Fruit fly (Drosophila melanogaster) whole organism, embryonic: ENCODE measurements around the gene Syx5.

Source experiments
- Bgb ChIP-seq: fragments of 200-800 bp; sonication (Bioruptor generic); IDR thresholded peaks from 2 replicates; pipeline ENCODE4 v1.3.6; 2022; ENCODE audit warnings: missing biosample characterization, missing genetic modification characterization; ENCODE audit not compliant: partially characterized antibody
- C15 ChIP-seq: fragments of 200-800 bp; sonication (Bioruptor generic); IDR thresholded peaks from 3 replicates; pipeline ENCODE4 v1.3.6; 2022; ENCODE audit warnings: missing biosample characterization, missing genetic modification characterization
- CG1024 ChIP-seq: fragments of 200-800 bp; sonication (Bioruptor generic); IDR thresholded peaks from 2 replicates; pipeline ENCODE4 v1.3.6; 2022; ENCODE audit warnings: missing biosample characterization, missing genetic modification characterization
- CG10565 ChIP-seq: fragments of 200-800 bp; sonication (Bioruptor generic); optimal IDR thresholded peaks from 3 replicates; lab custom pipeline; 2016; ENCODE audit warnings: missing biosample characterization, mild to moderate bottlenecking, missing genetic modification characterization
- CG11093 ChIP-seq: fragments of 200-800 bp; sonication (Bioruptor generic); IDR thresholded peaks from 3 replicates; pipeline ENCODE4 v1.3.6; 2022; ENCODE audit warnings: missing biosample characterization, missing genetic modification characterization
- CG15011 ChIP-seq: fragments of 200-800 bp; sonication (Bioruptor generic); optimal IDR thresholded peaks from 3 replicates; lab custom pipeline; 2018; ENCODE audit warnings: missing biosample characterization, mild to moderate bottlenecking, missing genetic modification characterization
- CG15601 ChIP-seq: fragments of 200-800 bp; sonication (Bioruptor generic); optimal IDR thresholded peaks from 3 replicates; lab custom pipeline; 2019; ENCODE audit warnings: missing biosample characterization, mild to moderate bottlenecking, missing genetic modification characterization, moderate library complexity
- CG17186 ChIP-seq: fragments of 200-800 bp; sonication (Bioruptor generic); optimal IDR thresholded peaks from 3 replicates; lab custom pipeline; 2017; ENCODE audit warnings: missing biosample characterization, missing genetic modification reagents, missing genetic modification characterization
- CG2199 ChIP-seq: fragments of 200-800 bp; sonication (Bioruptor generic); IDR thresholded peaks from 3 replicates; pipeline ENCODE4 v1.3.6; 2022; ENCODE audit warnings: missing biosample characterization, missing genetic modification characterization
- CG2202 ChIP-seq: fragments of 200-800 bp; sonication (Bioruptor generic); optimal IDR thresholded peaks from 2 replicates; lab custom pipeline; 2018; ENCODE audit warnings: missing biosample characterization, mild to moderate bottlenecking, missing genetic modification characterization
- CG2875 ChIP-seq: fragments of 200-800 bp; sonication (Bioruptor generic); optimal IDR thresholded peaks from 2 replicates; lab custom pipeline; 2017; ENCODE audit warnings: missing biosample characterization, mild to moderate bottlenecking, missing genetic modification characterization, missing genetic modification reagents
- CG30403 ChIP-seq: fragments of 200-800 bp; sonication (Bioruptor generic); optimal IDR thresholded peaks from 3 replicates; lab custom pipeline; 2016; ENCODE audit warnings: missing biosample characterization, missing genetic modification characterization
- CG30431 ChIP-seq: fragments of 200-800 bp; sonication (Bioruptor generic); optimal IDR thresholded peaks from 2 replicates; lab custom pipeline; 2017; ENCODE audit warnings: missing biosample characterization, missing genetic modification characterization
- CG3065 ChIP-seq: fragments of 200-800 bp; sonication (Bioruptor generic); optimal IDR thresholded peaks from 2 replicates; lab custom pipeline; 2016; ENCODE audit warnings: missing biosample characterization, missing genetic modification characterization
- CG3281 ChIP-seq: fragments of 200-800 bp; sonication (Bioruptor generic); optimal IDR thresholded peaks from 3 replicates; lab custom pipeline; 2017; ENCODE audit warnings: missing biosample characterization, mild to moderate bottlenecking, missing genetic modification characterization
- CG4328 ChIP-seq: fragments of 200-800 bp; sonication (Bioruptor generic); optimal IDR thresholded peaks from 3 replicates; lab custom pipeline; 2017; ENCODE audit warnings: missing biosample characterization, missing genetic modification reagents, missing genetic modification characterization
- CG7271 ChIP-seq: fragments of 200-800 bp; sonication (Bioruptor generic); optimal IDR thresholded peaks from 2 replicates; lab custom pipeline; 2018; ENCODE audit warnings: missing biosample characterization, mild to moderate bottlenecking, missing genetic modification characterization, moderate library complexity
- CrebB ChIP-seq: fragments of 200-800 bp; sonication (Bioruptor generic); optimal IDR thresholded peaks from 3 replicates; lab custom pipeline; 2018; ENCODE audit warnings: missing biosample characterization, mild to moderate bottlenecking, missing genetic modification characterization
- Dek ChIP-seq: fragments of 200-800 bp; sonication (Bioruptor generic); optimal IDR thresholded peaks from 3 replicates; lab custom pipeline; 2019; ENCODE audit warnings: missing biosample characterization, mild to moderate bottlenecking, missing genetic modification characterization, moderate library complexity
- Dref ChIP-seq: fragments of 200-800 bp; sonication (Bioruptor generic); IDR thresholded peaks from 2 replicates; pipeline ENCODE4 v1.3.6; 2022; ENCODE audit warnings: missing biosample characterization, missing genetic modification characterization
- Fer3 ChIP-seq: fragments of 200-800 bp; sonication (Bioruptor generic); optimal IDR thresholded peaks from 2 replicates; lab custom pipeline; 2018; ENCODE audit warnings: missing biosample characterization, mild to moderate bottlenecking, missing genetic modification characterization, moderate library complexity
- Gsc ChIP-seq: fragments of 200-800 bp; sonication (Bioruptor generic); IDR thresholded peaks from 2 replicates; pipeline ENCODE4 v1.3.6; 2022; ENCODE audit warnings: missing biosample characterization, missing genetic modification characterization
- H15 ChIP-seq: fragments of 200-800 bp; sonication (Bioruptor generic); IDR thresholded peaks from 3 replicates; pipeline ENCODE4 v1.3.6; 2022; ENCODE audit warnings: missing biosample characterization, missing genetic modification characterization
- HLH3B ChIP-seq: fragments of 200-800 bp; sonication (Bioruptor generic); IDR thresholded peaks from 2 replicates; pipeline ENCODE4 v1.3.6; 2022; ENCODE audit warnings: missing biosample characterization, missing genetic modification characterization
- Hmx ChIP-seq: fragments of 200-800 bp; sonication (Bioruptor generic); optimal IDR thresholded peaks from 2 replicates; lab custom pipeline; 2016; ENCODE audit warnings: missing biosample characterization, missing genetic modification characterization
- Hr3 ChIP-seq: fragments of 200-800 bp; sonication (Bioruptor generic); optimal IDR thresholded peaks from 3 replicates; lab custom pipeline; 2016; ENCODE audit warnings: missing biosample characterization, missing genetic modification characterization
- MBD-R2 ChIP-seq: fragments of 200-800 bp; sonication (Bioruptor generic); IDR thresholded peaks from 2 replicates; pipeline ENCODE4 v1.3.6; 2022; ENCODE audit warnings: missing biosample characterization, missing genetic modification characterization
- NC2α ChIP-seq: fragments of 200-800 bp; sonication (Bioruptor generic); optimal IDR thresholded peaks from 2 replicates; lab custom pipeline; 2016; ENCODE audit warnings: missing biosample characterization, missing genetic modification characterization
- ab ChIP-seq: fragments of 200-800 bp; sonication (Bioruptor generic); optimal IDR thresholded peaks from 2 replicates; lab custom pipeline; 2016; ENCODE audit warnings: missing biosample characterization, missing genetic modification characterization
- btn ChIP-seq: fragments of 200-800 bp; sonication (Bioruptor generic); optimal IDR thresholded peaks from 2 replicates; lab custom pipeline; 2016; ENCODE audit warnings: missing biosample characterization, missing genetic modification characterization
- chinmo ChIP-seq: fragments of 200-800 bp; sonication (Bioruptor generic); IDR thresholded peaks from 4 replicates; pipeline ENCODE4 v1.3.6; 2022; ENCODE audit warnings: missing biosample characterization, missing genetic modification characterization; ENCODE audit not compliant: partially characterized antibody
- dimm ChIP-seq: fragments of 200-800 bp; sonication (Bioruptor generic); IDR thresholded peaks from 2 replicates; pipeline ENCODE4 v1.3.6; 2022; ENCODE audit warnings: missing biosample characterization, missing genetic modification characterization
- dpn ChIP-seq, 2 experiments: fragments of 200-800 bp; sonication (Bioruptor generic); optimal IDR thresholded peaks; 3 replicates each; lab custom pipeline; 2016; ENCODE audit warnings: missing biosample characterization in 2 of 2, missing genetic modification characterization in 2 of 2
- eyg ChIP-seq: fragments of 200-800 bp; sonication (Bioruptor generic); optimal IDR thresholded peaks from 3 replicates; lab custom pipeline; 2016; ENCODE audit warnings: missing biosample characterization, missing genetic modification characterization
- fd3F ChIP-seq: fragments of 200-800 bp; sonication (Bioruptor generic); optimal IDR thresholded peaks from 2 replicates; lab custom pipeline; 2018; ENCODE audit warnings: missing biosample characterization, mild to moderate bottlenecking, missing genetic modification characterization, moderate library complexity
- gcm2 ChIP-seq: fragments of 200-800 bp; sonication (Bioruptor generic); optimal IDR thresholded peaks from 2 replicates; lab custom pipeline; 2016; ENCODE audit warnings: missing biosample characterization, missing genetic modification characterization
- gt ChIP-seq: fragments of 200-800 bp; sonication (Bioruptor generic); IDR thresholded peaks from 2 replicates; pipeline ENCODE4 v1.3.6; 2022; ENCODE audit warnings: missing biosample characterization, missing genetic modification characterization
- ind ChIP-seq: fragments of 200-800 bp; sonication (Bioruptor generic); optimal IDR thresholded peaks from 3 replicates; lab custom pipeline; 2016; ENCODE audit warnings: missing biosample characterization, missing genetic modification characterization
- jigr1 ChIP-seq: fragments of 200-800 bp; sonication (Bioruptor generic); IDR thresholded peaks from 3 replicates; pipeline ENCODE4 v1.3.6; 2022; ENCODE audit warnings: missing biosample characterization, missing genetic modification characterization
- kni ChIP-seq: fragments of 200-800 bp; sonication (Bioruptor generic); optimal IDR thresholded peaks from 3 replicates; lab custom pipeline; 2017; ENCODE audit warnings: mild to moderate bottlenecking, missing biosample characterization, missing genetic modification reagents, missing genetic modification characterization
- knrl ChIP-seq: fragments of 200-800 bp; sonication (Bioruptor generic); IDR thresholded peaks from 3 replicates; pipeline ENCODE4 v1.3.6; 2022; ENCODE audit warnings: missing biosample characterization, missing genetic modification characterization; ENCODE audit not compliant: partially characterized antibody
- lab ChIP-seq: fragments of 200-800 bp; sonication (Bioruptor generic); optimal IDR thresholded peaks from 3 replicates; lab custom pipeline; 2017; ENCODE audit warnings: missing biosample characterization, missing genetic modification characterization, mild to moderate bottlenecking, moderate library complexity, missing genetic modification reagents
- otp ChIP-seq: fragments of 200-800 bp; sonication (Bioruptor generic); IDR thresholded peaks from 3 replicates; pipeline ENCODE4, ENCODE4 v1.3.6; 2022; ENCODE audit warnings: missing biosample characterization, missing genetic modification characterization
- peb ChIP-seq: fragments of 200-800 bp; sonication (Bioruptor generic); IDR thresholded peaks from 2 replicates; pipeline ENCODE4 v1.3.6; 2022; ENCODE audit warnings: missing biosample characterization, missing genetic modification characterization
- pum ChIP-seq: fragments of 200-800 bp; sonication (Bioruptor generic); optimal IDR thresholded peaks from 2 replicates; lab custom pipeline; 2016; ENCODE audit warnings: missing biosample characterization, missing genetic modification characterization
- schlank ChIP-seq: fragments of 200-800 bp; sonication (Bioruptor generic); optimal IDR thresholded peaks from 2 replicates; lab custom pipeline; 2018; ENCODE audit warnings: missing biosample characterization, mild to moderate bottlenecking, missing genetic modification characterization
- sima ChIP-seq: fragments of 200-800 bp; sonication (Bioruptor generic); optimal IDR thresholded peaks from 2 replicates; lab custom pipeline; 2016; ENCODE audit warnings: missing biosample characterization, missing genetic modification characterization
- sr ChIP-seq: fragments of 200-800 bp; sonication (Bioruptor generic); IDR thresholded peaks from 3 replicates; pipeline ENCODE4 v1.3.6; 2022; ENCODE audit warnings: missing biosample characterization, missing genetic modification characterization
- tx ChIP-seq: fragments of 200-800 bp; sonication (Bioruptor generic); optimal IDR thresholded peaks from 2 replicates; lab custom pipeline; 2016; ENCODE audit warnings: missing biosample characterization, missing genetic modification characterization
- z ChIP-seq: fragments of 200-800 bp; sonication (Bioruptor generic); IDR thresholded peaks from 3 replicates; pipeline ENCODE4 v1.3.6; 2022; ENCODE audit warnings: missing biosample characterization, missing genetic modification characterization

Gene Syx5

DNA sequence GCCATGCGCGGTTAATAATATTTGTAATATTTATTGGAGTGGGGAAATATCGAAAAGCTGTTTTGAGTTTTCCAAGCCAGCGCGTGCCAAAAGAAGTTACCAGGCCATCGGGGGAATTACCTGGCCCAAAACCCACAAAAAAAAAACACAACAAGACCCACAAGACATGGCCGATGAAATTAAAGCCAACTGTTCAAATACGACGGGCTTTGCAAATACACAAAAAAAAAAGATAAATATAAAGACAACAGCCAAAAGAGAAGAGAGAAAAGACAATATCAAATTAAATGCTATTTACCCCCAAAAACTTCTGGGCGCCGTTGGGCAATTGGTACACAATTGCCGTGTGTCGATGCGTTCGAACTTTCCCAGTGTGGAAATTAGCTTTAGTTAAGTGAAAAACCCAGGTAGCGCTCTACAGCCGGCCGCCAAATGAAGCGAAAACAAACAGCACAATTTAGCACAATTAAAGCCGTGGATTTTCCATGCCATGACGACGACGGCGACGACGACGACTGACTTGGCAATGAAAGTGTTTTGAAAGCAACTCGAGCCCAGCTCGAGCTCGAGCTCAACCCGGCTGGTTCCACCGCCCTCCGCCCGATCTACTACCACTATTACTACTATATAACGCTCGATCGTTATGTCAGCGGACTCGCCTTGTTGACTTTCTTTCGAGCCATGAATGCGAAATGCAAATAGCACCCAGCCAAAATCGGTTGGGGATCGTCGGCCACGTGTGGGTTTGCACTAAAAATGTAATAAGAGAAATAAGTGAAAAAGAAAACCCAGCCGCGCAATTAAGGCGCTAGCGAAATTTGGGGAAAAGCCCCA is 10.8 kb downstream of the Syx5 start (continued):
- TF ChIP-seq btn (GFP tag; lab: Kevin White, UChicago), result no peak
- peak; percentile 16; the same call in 1 of the 3 replicates for TF ChIP-seq sr
- TF ChIP-seq Gsc (GFP tag; lab: Robert Waterston, UW), result no peak
- peak; percentile 77 for TF ChIP-seq kni
- peak; percentile 58 for TF ChIP-seq CG2875 (GFP tag; lab: Kevin White, UChicago)
- TF ChIP-seq CG2199, result no peak
- TF ChIP-seq ab (GFP tag; lab: Kevin White, UChicago), result no peak
- TF ChIP-seq chinmo, result no peak
- no peak for TF ChIP-seq Dref (GFP tag; lab: Robert Waterston, UW)
- TF ChIP-seq gcm2 (GFP tag; lab: Kevin White, UChicago), result no peak
- no peak for TF ChIP-seq jigr1 (GFP tag; lab: Robert Waterston, UW)
- peak; percentile 11 for TF ChIP-seq CG3281 (GFP tag; lab: Kevin White, UChicago)
- TF ChIP-seq peb (GFP tag; lab: Robert Waterston, UW), result no peak
- TF ChIP-seq H15, result no peak
- peak; percentile 43 for TF ChIP-seq CrebB (tag; lab: Kevin White, UChicago)
- no peak for TF ChIP-seq sima
- TF ChIP-seq lab (GFP tag; lab: Kevin White, UChicago), result peak; percentile 73
- TF ChIP-seq gt (GFP tag; lab: Robert Waterston, UW), result no peak
- peak; percentile 40 for TF ChIP-seq CG15011 (GFP tag; lab: Kevin White, UChicago)
- TF ChIP-seq CG7271 (tag; lab: Kevin White, UChicago), result no peak
- TF ChIP-seq pum (GFP tag; lab: Kevin White, UChicago), result no peak
- TF ChIP-seq Dek (tag; lab: Kevin White, UChicago), result peak; percentile 38
- TF ChIP-seq MBD-R2 (GFP tag; lab: Robert Waterston, UW), result no peak; the same call in 1 of the 2 replicates
- peak; percentile 36; the same call in 1 of the 3 replicates for TF ChIP-seq otp (GFP tag; lab: Robert Waterston, UW)
- TF ChIP-seq Fer3 (tag; lab: Kevin White, UChicago), result peak; percentile 43
- TF ChIP-seq fd3F, result peak; percentile 46
- TF ChIP-seq dimm (GFP tag; lab: Robert Waterston, UW), result no peak
- peak; percentile 10 for TF ChIP-seq NC2α (GFP tag; lab: Kevin White, UChicago)
- no peak for TF ChIP-seq CG3065 (GFP tag; lab: Kevin White, UChicago)
- TF ChIP-seq eyg (GFP tag; lab: Kevin White, UChicago), result peak; percentile 40
- peak; percentile 23 for TF ChIP-seq schlank
- TF ChIP-seq Bgb, result no peak
- peak; percentile 57; the same call in 1 of the 2 replicates for TF ChIP-seq HLH3B (GFP tag; lab: Robert Waterston, UW)
- TF ChIP-seq CG2202, result no peak
- TF ChIP-seq C15 (GFP tag; lab: Robert Waterston, UW), result no peak
- no peak for TF ChIP-seq Hr3 (GFP tag; lab: Kevin White, UChicago)
- no peak for TF ChIP-seq CG10565 (GFP tag; lab: Kevin White, UChicago)
- peak; percentile 74 for TF ChIP-seq CG15601 (tag; lab: Kevin White, UChicago)
- no peak for TF ChIP-seq CG1024 (GFP tag; lab: Robert Waterston, UW)
- no peak for TF ChIP-seq CG30431 (GFP tag; lab: Kevin White, UChicago)
- no peak for TF ChIP-seq tx (GFP tag; lab: Kevin White, UChicago)
- TF ChIP-seq Hmx (GFP tag; lab: Kevin White, UChicago), result no peak
- TF ChIP-seq CG30403 (GFP tag; lab: Kevin White, UChicago), result no peak
- peak; percentile 19 to 39 for TF ChIP-seq dpn (GFP tag; optimal IDR thresholded peaks at IDR 0.05; lab: Kevin White, UChicago)
- no peak for TF ChIP-seq z
- peak; percentile 40 for TF ChIP-seq CG4328 (GFP tag; lab: Kevin White, UChicago)
- no peak for TF ChIP-seq ind (GFP tag; lab: Kevin White, UChicago)
- no peak for TF ChIP-seq CG11093
- no peak for TF ChIP-seq CG17186 (GFP tag; lab: Kevin White, UChicago)
- no peak for TF ChIP-seq knrl (GFP tag; lab: Robert Waterston, UW)
